Worm (Caenorhabditis elegans) whole organism, midembryonic: Measurements from ENCODE around the gene gpa-9.

Experiments
- flt-1 ChIP-seq: fragments of 200-800 bp; sonication (Bioruptor generic); IDR thresholded peaks from 2 replicates; pipeline ENCODE4 v1.3.6; 2022; ENCODE audit warnings: missing genetic modification characterization, missing compliant biosample characterization
- klf-2 ChIP-seq: fragments of 200-800 bp; sonication (Bioruptor generic); conservative IDR thresholded peaks from 2 replicates; pipeline ENCODE4 v1.3.6; 2022; ENCODE audit warnings: missing genetic modification reagents, missing genetic modification characterization, missing compliant biosample characterization
- med-1 ChIP-seq: sonication (generic microtip); optimal IDR thresholded peaks from 2 replicates; lab custom pipeline; 2017; ENCODE audit warnings: missing genetic modification characterization, mild to moderate bottlenecking, missing compliant biosample characterization, antibody characterized with exemption, missing genetic modification reagents; ENCODE audit not compliant: insufficient read depth
- ref-1 ChIP-seq: fragments of 200-800 bp; sonication (Bioruptor generic); conservative IDR thresholded peaks from 2 replicates; pipeline ENCODE4 v1.3.6; 2022; ENCODE audit warnings: missing genetic modification reagents, missing genetic modification characterization, missing compliant biosample characterization
- ztf-23 ChIP-seq: fragments of 200-800 bp; sonication (Bioruptor generic); IDR thresholded peaks from 2 replicates; pipeline ENCODE4 v1.3.6; 2022; ENCODE audit warnings: missing genetic modification reagents, missing genetic modification characterization, missing compliant biosample characterization
- ztf-29 ChIP-seq: fragments of 200-800 bp; sonication (Bioruptor generic); IDR thresholded peaks from 2 replicates; pipeline ENCODE4 v1.3.6; 2022; ENCODE audit warnings: missing genetic modification reagents, missing genetic modification characterization, missing compliant biosample characterization

- no peak for TF ChIP-seq ztf-29
- TF ChIP-seq flt-1 (GFP tag; lab: Robert Waterston, UW), result no peak
- TF ChIP-seq ztf-23 (GFP tag; lab: Robert Waterston, UW), result no peak
- TF ChIP-seq ref-1 (GFP tag; lab: Robert Waterston, UW), result no peak
- TF ChIP-seq med-1, result no peak
- TF ChIP-seq klf-2 (GFP tag; lab: Robert Waterston, UW), result no peak
These were observed 14.3 kb upstream of the gpa-9 start for ce11 chrV:12663386-12663785.
